Fruit fly (Drosophila melanogaster) Kc167 (cell line): ENCODE data around the gene Hsp68.

ENCODE experiments used
- Myc ChIP-seq: fragments of >200 bp; optimal IDR thresholded peaks from 2 replicates; lab custom pipeline; 2017; ENCODE audit warnings: missing external identifiers
- Sin3A ChIP-seq: fragments of >200 bp; optimal IDR thresholded peaks from 2 replicates; lab custom pipeline; 2018; ENCODE audit warnings: missing external identifiers
- h ChIP-seq: fragments of >200 bp; optimal IDR thresholded peaks from 3 replicates; lab custom pipeline; 2018; ENCODE audit warnings: missing external identifiers
- insv ChIP-seq: fragments of >200 bp; optimal IDR thresholded peaks from 3 replicates; lab custom pipeline; 2018; ENCODE audit warnings: missing external identifiers
- psq ChIP-seq: fragments of >200 bp; optimal IDR thresholded peaks from 2 replicates; lab custom pipeline; 2017; ENCODE audit warnings: missing external identifiers
- ttk ChIP-seq: sonication (Bioruptor generic); optimal IDR thresholded peaks from 2 replicates; lab custom pipeline; 2017; ENCODE audit warnings: missing external identifiers

Gene Hsp68

DNA sequence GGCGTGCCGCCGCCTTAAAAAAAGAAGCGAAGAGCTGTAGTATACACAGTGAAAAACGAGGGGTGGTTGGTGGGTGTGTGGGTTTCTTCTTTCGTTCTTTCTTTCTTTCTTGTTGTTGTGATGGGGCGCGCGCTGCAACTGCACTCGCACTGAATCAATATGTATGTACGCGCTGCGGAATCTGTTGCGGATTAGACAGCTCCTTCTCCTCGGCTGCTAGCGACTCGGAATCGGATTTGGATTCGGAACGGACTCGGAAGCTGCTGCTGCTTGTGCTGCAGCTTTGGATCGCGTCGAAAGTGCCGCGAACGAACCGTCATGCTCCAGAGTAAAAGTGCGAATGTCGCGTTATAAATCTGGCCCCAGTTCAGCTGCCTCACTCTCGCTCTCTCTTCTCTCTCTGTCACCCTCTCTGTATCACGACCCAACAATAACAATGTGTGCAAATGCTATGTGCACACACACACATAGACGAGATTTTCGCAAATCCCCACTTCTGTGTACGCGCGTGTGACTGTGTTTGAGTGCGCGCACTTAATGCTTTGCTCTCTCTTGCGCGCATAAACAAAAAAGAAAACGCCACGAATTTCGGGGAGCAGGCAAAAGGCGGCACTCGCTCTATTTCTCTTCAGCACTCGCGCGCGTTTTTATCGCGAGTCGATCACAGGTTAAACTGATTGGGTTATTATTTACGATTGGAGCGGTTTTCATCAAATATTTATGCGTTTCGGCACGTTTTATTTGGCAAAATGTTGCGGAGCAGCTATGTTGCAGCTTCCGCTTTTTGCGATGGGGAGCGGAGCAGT lies 25.9 kb downstream of the Hsp68 start:
- no peak for TF ChIP-seq h (lab: Kevin White, UChicago)

DNA sequence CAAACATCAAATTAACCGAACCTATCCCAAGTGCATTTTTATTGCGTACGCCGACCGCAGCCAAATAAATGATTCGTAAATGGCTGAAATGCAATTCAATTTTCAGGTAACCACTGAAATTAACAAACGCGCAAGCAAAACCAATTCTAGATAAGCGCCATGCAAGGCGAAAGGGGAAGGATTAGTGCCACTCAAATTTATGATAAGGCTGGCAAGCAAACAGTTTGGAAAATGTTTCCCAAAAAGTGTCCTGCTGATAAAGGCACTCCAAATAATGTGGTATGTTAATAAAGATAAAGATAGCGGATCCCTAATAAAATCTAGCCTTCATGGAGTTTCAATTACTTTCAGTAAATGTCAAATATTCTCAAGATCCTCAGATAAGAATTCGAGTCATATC lies 29.9 kb downstream of the Hsp68 start:
- TF ChIP-seq psq (lab: Kevin White, UChicago), result no peak
- TF ChIP-seq Sin3A (lab: Kevin White, UChicago), result no peak
- TF ChIP-seq insv, result no peak
- TF ChIP-seq ttk (lab: Kevin White, UChicago), result no peak
- TF ChIP-seq h (lab: Kevin White, UChicago), result no peak
- no peak for TF ChIP-seq Myc

DNA sequence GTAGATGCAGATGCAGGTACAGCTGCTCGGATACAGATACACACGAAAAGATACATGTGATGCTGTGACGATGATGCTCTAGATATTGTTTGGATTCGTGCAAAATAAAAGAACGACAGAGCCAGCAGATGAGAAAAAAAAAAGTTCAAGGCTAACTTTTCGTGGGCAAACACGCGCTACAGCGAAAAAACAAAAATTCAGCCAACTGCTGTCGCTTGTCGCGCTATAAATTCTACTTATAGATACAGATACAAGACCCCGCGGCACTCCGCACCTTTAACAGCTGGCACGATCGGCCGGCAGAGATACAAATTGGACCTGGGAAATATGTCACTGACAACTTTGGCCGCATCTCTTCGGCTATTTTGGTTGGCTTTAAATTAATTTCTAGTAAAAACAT lies 30.6 kb downstream of the Hsp68 start:
- TF ChIP-seq insv, result no peak

DNA sequence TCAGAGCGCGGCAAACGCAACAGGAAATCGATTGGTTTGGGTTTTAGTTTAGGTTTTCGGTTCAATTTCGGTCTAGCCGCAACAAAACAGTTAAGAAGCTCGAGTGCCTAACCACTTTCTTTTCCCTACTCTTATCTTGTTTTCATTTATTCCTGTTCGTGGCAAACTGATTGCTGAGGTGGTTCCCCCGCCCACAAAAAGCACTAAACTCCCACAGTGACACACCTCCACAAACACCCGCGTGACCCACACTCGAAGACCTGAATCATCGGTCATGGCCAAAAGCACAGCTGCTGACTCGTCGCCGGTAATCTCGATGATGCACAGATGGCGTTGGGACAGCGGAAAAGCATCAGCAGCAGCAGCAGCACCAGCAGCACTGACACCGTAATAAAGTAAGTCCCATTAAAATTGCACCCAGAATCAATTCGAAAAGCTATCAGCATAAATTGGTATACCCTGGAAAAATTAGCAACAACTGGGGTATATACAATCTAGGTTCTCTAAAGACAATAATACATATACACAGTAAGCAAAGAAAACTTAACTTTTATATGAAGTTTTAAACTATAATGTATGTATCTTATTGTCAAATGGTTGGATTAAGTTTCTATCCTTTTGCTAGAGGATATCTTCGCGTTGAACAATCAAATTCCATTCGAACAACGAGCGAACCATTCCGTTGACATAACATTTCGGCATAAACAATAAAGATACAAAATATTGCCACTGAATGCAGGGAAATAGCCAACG lies 31.2 kb downstream of the Hsp68 start:
- no peak for TF ChIP-seq Sin3A (lab: Kevin White, UChicago)
- no peak for TF ChIP-seq ttk (lab: Kevin White, UChicago)
- no peak for TF ChIP-seq psq (lab: Kevin White, UChicago)
- no peak for TF ChIP-seq h (lab: Kevin White, UChicago)
- TF ChIP-seq Myc, result no peak
- TF ChIP-seq insv, result no peak

DNA sequence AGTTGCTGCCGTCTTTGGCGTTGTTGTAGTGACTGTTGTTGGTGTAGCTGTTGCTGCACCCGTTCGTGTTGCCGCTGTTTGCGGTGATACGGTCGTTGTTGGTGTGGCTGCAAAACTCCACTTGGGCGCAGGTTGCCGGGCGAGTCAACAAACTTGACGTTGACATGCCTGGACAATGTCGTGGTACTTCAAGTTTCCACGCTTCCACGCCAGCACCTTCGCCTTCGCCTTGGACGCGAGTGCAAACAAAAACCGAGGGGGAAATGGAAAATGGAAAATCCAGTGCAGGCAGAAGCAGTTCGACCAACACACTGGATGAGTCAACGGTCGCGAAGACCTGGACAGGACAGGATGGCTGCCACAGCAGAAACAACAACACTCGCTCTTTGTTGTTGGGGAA lies 32.4 kb downstream of the Hsp68 start:
- TF ChIP-seq psq (lab: Kevin White, UChicago) (no peak), insv (no peak), Myc (no peak), ttk (lab: Kevin White, UChicago) (peak; percentile 87), h (lab: Kevin White, UChicago) (no peak)

DNA sequence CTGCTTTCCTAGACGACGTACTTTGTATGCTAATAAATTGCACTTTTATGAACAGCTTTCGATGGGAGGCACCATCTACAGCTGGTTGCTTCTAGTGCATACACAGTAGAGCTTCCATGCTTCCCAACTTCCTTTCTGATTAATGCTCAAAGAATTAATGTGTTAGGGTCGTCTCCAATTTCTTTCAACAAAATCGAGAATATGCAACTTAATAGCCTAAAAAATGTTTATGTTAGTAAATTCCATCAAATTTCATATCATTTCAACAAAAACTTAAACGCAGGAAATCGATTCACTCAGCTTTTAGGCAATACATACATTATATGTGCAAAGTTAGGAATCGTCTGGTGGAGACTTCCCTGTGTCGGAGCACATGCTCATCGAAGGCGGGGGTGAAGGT lies 33.0 kb downstream of the Hsp68 start:
- TF ChIP-seq Sin3A (lab: Kevin White, UChicago) (no peak), h (lab: Kevin White, UChicago) (no peak), psq (lab: Kevin White, UChicago) (no peak), Myc (no peak), insv (no peak), ttk (lab: Kevin White, UChicago) (no peak)

DNA sequence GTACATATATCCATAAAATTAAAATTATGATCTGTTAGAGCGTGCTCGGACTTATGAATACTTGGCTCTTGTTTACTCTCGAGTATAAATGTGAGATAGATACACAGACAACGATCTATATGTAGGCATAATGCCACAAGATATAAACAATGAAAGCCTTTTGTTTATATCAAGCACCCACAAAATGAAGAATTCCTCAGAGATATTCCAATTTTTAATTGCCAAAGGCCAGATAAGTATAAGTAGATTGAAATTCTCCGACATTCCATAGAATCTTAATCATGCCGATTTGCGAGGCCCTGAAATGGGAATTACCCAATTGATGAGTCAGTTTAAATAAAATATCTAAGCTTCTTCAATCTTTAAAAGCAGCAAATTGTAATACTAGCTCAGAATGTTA lies 35.2 kb downstream of the Hsp68 start:
- TF ChIP-seq insv (no peak), h (lab: Kevin White, UChicago) (no peak), Sin3A (lab: Kevin White, UChicago) (no peak), ttk (lab: Kevin White, UChicago) (no peak), psq (lab: Kevin White, UChicago) (no peak), Myc (no peak)

DNA sequence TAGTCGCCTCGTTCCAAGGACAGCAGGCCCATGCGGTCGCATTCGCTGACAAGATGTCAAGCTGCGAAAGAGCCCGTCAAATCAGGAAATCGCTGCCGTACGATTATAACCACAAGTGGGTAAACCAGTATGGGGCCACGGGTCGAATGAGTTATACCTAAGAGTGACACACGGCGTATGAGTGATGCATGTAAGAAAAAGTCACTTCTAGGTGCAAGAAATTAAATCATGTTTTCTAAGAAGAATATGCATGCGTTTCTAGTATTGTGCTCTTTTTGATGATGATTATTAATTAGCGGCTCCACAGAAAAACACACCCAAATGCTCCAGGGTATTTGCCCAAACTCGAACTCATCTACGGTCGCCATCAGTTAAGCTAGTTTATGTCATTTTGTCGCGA lies 39.5 kb downstream of the Hsp68 start:
- no peak for TF ChIP-seq psq (lab: Kevin White, UChicago)
- no peak for TF ChIP-seq insv
- TF ChIP-seq Myc, result no peak
- no peak for TF ChIP-seq ttk (lab: Kevin White, UChicago)
- no peak for TF ChIP-seq h (lab: Kevin White, UChicago)
- no peak for TF ChIP-seq Sin3A (lab: Kevin White, UChicago)

DNA sequence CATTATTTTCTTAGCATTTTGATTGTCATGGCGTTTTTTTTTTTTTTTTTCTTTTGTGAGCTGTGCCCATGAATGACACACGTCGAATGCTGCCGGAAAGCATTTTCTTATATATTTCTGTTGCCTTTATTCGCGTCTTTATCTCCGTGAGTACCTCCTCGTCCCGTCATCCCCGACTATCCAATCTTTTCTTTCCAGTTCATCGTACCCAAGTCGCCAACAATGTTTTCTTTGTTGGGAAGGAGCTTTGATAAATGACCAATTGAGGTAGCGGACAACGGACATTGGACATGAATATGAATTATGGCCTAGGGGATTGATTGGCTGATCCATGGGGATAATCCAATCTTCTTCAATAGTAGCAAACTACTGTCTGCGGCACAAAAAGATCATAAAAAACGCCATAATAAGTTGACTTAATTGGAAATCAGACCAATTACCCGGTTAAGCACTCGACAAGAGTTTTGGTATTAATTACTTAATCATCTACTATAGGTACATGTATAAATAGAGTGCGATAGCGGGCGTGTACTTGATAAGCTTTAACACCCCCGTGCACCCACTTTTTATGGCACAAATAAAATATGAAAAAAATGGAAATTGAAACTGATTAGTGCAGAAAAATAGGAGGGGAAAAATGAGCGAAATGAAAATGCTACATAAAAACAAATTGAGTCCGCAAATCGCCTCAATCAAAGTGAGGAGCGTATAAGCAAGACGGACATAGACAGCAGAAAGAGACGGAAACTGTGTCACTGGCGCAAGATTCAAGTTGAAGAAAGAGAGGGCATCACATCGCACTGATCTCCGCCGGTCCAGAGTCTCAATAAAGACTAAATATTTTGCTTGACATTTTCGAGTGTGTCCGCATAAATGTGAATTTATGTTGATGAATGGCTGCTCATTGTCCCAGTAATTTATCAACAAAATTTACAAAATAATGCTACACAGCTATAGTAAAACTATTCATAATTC lies 40.9 kb downstream of the Hsp68 start:
- TF ChIP-seq Sin3A (lab: Kevin White, UChicago), result no peak
- no peak for TF ChIP-seq insv
- TF ChIP-seq ttk (lab: Kevin White, UChicago), result no peak
- TF ChIP-seq psq (lab: Kevin White, UChicago), result no peak
- no peak for TF ChIP-seq h (lab: Kevin White, UChicago)
- TF ChIP-seq Myc, result no peak

DNA sequence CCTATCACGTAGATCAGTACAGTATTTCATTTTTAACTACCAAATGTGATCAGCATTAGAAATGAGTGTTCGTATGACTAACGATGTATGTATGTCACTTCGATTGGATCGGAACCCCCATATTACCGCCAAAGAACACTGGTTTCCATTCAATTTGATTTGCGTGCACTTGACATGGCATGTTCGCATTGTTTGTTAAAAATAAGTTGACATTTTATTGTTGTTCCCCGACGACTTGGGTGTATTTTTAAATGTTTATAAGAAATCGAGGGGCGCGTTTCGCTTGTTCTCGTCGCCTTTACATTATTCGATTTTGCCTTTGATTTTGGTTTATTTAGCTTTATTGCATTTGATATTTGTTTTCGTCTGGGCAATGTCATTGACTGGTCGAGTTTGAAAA lies 41.7 kb downstream of the Hsp68 start:
- no peak for TF ChIP-seq Myc
- no peak for TF ChIP-seq psq (lab: Kevin White, UChicago)
- TF ChIP-seq ttk (lab: Kevin White, UChicago), result no peak
- no peak for TF ChIP-seq insv
- no peak for TF ChIP-seq h (lab: Kevin White, UChicago)
- TF ChIP-seq Sin3A (lab: Kevin White, UChicago), result no peak

DNA sequence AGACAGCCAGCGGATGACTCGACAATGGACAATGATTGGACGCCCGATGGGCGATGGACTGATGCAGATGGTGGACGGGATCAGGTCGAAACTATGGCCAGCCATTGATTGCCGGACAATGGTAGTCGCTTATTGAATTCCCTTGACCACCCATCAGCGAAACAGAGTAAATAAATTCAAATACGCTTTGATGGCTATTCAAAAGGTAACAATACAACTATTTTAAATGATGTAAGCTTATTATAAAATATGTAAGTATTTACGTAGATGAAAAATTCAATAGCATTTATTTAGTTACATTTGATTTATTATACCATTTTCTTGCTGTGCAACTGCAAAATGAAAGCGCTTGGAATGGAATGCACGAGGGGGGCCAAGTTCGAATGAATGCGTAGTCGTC lies 42.5 kb downstream of the Hsp68 start:
- TF ChIP-seq h (lab: Kevin White, UChicago) (no peak), ttk (lab: Kevin White, UChicago) (no peak), Sin3A (lab: Kevin White, UChicago) (no peak), Myc (no peak), insv (no peak), psq (lab: Kevin White, UChicago) (no peak)
